Fruit fly (Drosophila melanogaster): ENCODE data around the gene eff.

eff gene

dm6 chr3R:14730595-14730994, 10.5 kb downstream of the eff start:
- no peak for TF ChIP-seq ttk (optimal IDR thresholded peaks at IDR 0.05)
- no peak for TF ChIP-seq Sin3A (optimal IDR thresholded peaks at IDR 0.05)
- TF ChIP-seq insv (optimal IDR thresholded peaks at IDR 0.05), result no peak
- TF ChIP-seq Myc (optimal IDR thresholded peaks at IDR 0.05), result no peak
- TF ChIP-seq h (optimal IDR thresholded peaks at IDR 0.05), result no peak

- TF ChIP-seq insv (optimal IDR thresholded peaks at IDR 0.05) (no peak), Myc (optimal IDR thresholded peaks at IDR 0.05) (no peak), h (optimal IDR thresholded peaks at IDR 0.05) (no peak), psq (optimal IDR thresholded peaks at IDR 0.05) (no peak), Sin3A (optimal IDR thresholded peaks at IDR 0.05) (no peak), ttk (optimal IDR thresholded peaks at IDR 0.05) (no peak)
Measured at dm6 chr3R:14729686-14730493, 11.2 kb downstream of the eff start.

dm6 chr3R:14728713-14729685, 12.1 kb downstream of the eff start:
- TF ChIP-seq insv (optimal IDR thresholded peaks at IDR 0.05) (no peak), Sin3A (optimal IDR thresholded peaks at IDR 0.05) (no peak), Myc (optimal IDR thresholded peaks at IDR 0.05) (no peak), ttk (optimal IDR thresholded peaks at IDR 0.05) (no peak), psq (optimal IDR thresholded peaks at IDR 0.05) (no peak)

- TF ChIP-seq insv (optimal IDR thresholded peaks at IDR 0.05) (no peak), h (optimal IDR thresholded peaks at IDR 0.05) (no peak), ttk (optimal IDR thresholded peaks at IDR 0.05) (no peak), Sin3A (optimal IDR thresholded peaks at IDR 0.05) (no peak), Myc (optimal IDR thresholded peaks at IDR 0.05) (no peak), psq (optimal IDR thresholded peaks at IDR 0.05) (no peak)
Measured at dm6 chr3R:14724501-14724859, 16.6 kb downstream of the eff start.

dm6 chr3R:14723671-14724500, 17.2 kb downstream of the eff start, which contains the start of gene kibra:
Gene kibra, minus strand, starts transcription at chr3R:14724261.
- TF ChIP-seq Sin3A (optimal IDR thresholded peaks at IDR 0.05), result no peak
- TF ChIP-seq h (optimal IDR thresholded peaks at IDR 0.05), result no peak
- no peak for TF ChIP-seq Myc (optimal IDR thresholded peaks at IDR 0.05)

- TF ChIP-seq psq (optimal IDR thresholded peaks at IDR 0.05) (no peak), Sin3A (optimal IDR thresholded peaks at IDR 0.05) (no peak), ttk (optimal IDR thresholded peaks at IDR 0.05) (no peak), h (optimal IDR thresholded peaks at IDR 0.05) (no peak), Myc (optimal IDR thresholded peaks at IDR 0.05) (no peak), insv (optimal IDR thresholded peaks at IDR 0.05) (no peak)
Measured at dm6 chr3R:14723355-14723670, 17.8 kb downstream of the eff start.

dm6 chr3R:14721942-14722939, 18.9 kb downstream of the eff start:
- TF ChIP-seq Myc (optimal IDR thresholded peaks at IDR 0.05) (no peak), ttk (optimal IDR thresholded peaks at IDR 0.05) (no peak), insv (optimal IDR thresholded peaks at IDR 0.05) (no peak), h (optimal IDR thresholded peaks at IDR 0.05) (no peak), Sin3A (optimal IDR thresholded peaks at IDR 0.05) (no peak), psq (optimal IDR thresholded peaks at IDR 0.05) (no peak)

dm6 chr3R:14720885-14721284, 20.2 kb downstream of the eff start:
- TF ChIP-seq Sin3A (optimal IDR thresholded peaks at IDR 0.05) (no peak), psq (optimal IDR thresholded peaks at IDR 0.05) (no peak), h (optimal IDR thresholded peaks at IDR 0.05) (no peak), insv (optimal IDR thresholded peaks at IDR 0.05) (no peak), ttk (optimal IDR thresholded peaks at IDR 0.05) (no peak), Myc (optimal IDR thresholded peaks at IDR 0.05) (no peak)

dm6 chr3R:14720130-14720529, 21.0 kb downstream of the eff start:
- TF ChIP-seq ttk (optimal IDR thresholded peaks at IDR 0.05) (no peak), psq (optimal IDR thresholded peaks at IDR 0.05) (no peak)

- TF ChIP-seq Sin3A (optimal IDR thresholded peaks at IDR 0.05) (no peak), psq (optimal IDR thresholded peaks at IDR 0.05) (no peak), Myc (optimal IDR thresholded peaks at IDR 0.05) (no peak), ttk (optimal IDR thresholded peaks at IDR 0.05) (no peak), insv (optimal IDR thresholded peaks at IDR 0.05) (no peak), h (optimal IDR thresholded peaks at IDR 0.05) (no peak)
Measured at dm6 chr3R:14719380-14719779, 21.7 kb downstream of the eff start.

dm6 chr3R:14717712-14718097, 23.4 kb downstream of the eff start:
- no peak for TF ChIP-seq Myc (optimal IDR thresholded peaks at IDR 0.05)
- TF ChIP-seq ttk (optimal IDR thresholded peaks at IDR 0.05), result no peak
- TF ChIP-seq psq (optimal IDR thresholded peaks at IDR 0.05), result no peak
- no peak for TF ChIP-seq Sin3A (optimal IDR thresholded peaks at IDR 0.05)
- no peak for TF ChIP-seq h (optimal IDR thresholded peaks at IDR 0.05)
- TF ChIP-seq insv (optimal IDR thresholded peaks at IDR 0.05), result no peak
